Worm (Caenorhabditis elegans) whole organism, L4 larva: ENCODE data around the gene T26H5.11.

ENCODE experiments used
- nhr-11 ChIP-seq: fragments of 150-350 bp; optimal IDR thresholded peaks from 2 replicates; lab custom pipeline; 2014; ENCODE audit warnings: missing biosample characterization, missing genetic modification characterization
- tag-97 ChIP-seq: fragments of 200-800 bp; sonication (Bioruptor generic); IDR thresholded peaks from 2 replicates; pipeline ENCODE4 v1.3.6; 2022; ENCODE audit warnings: missing genetic modification characterization, missing compliant biosample characterization
- zfp-2 ChIP-seq: sonication (generic microtip); optimal IDR thresholded peaks from 2 replicates; lab custom pipeline; 2016; ENCODE audit warnings: mild to moderate bottlenecking, missing genetic modification characterization, missing compliant biosample characterization

DNA sequence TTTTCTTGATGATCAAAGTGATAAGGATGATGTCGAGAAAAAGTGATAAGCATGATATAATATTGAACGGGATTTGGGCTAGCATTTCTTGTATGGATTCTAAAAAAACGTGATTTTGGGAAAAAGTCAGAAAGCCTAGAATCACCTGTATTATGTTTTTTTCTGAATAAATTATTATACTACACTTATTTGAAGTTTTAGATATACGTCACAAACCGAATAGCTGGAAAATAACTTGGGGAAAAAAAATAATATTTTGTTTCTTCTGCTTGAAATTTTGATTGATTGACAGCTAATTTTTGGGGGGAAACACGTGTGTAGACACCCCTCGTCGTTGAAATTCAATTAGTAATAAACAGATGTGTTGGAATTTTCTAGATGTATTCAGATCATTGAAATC is 48.4 kb upstream of the T26H5.11 start, which contains the start of gene str-264:
- TF ChIP-seq tag-97 (GFP tag; lab: Robert Waterston, UW) (no peak), nhr-11 (tag; lab: Kevin White, UChicago) (no peak), zfp-2 (tag; lab: Kevin White, UChicago) (no peak)
